Fruit fly (Drosophila melanogaster): ENCODE results near the gene CG33170.

Gene CG33170

dm6 chr3L:22843094-22843493, 21.3 kb upstream of the CG33170 start (continued):
- peak; percentile 77 for TF ChIP-seq bbx (GFP tag; IDR thresholded peaks at IDR 0.05; ENCODE audit: partially characterized antibody)
- TF ChIP-seq unc-4 (GFP tag; IDR thresholded peaks at IDR 0.05; ENCODE audit: partially characterized antibody): peak; percentile 13; the same call in 1 of the 2 replicates
- no peak for TF ChIP-seq exex (tag; optimal IDR thresholded peaks at IDR 0.05)
- no peak for TF ChIP-seq fd3F (GFP tag; optimal IDR thresholded peaks at IDR 0.05)
- TF ChIP-seq CG10959 (GFP tag; IDR thresholded peaks at IDR 0.05): no peak
- no peak for TF ChIP-seq twi (tag; optimal IDR thresholded peaks at IDR 0.05)
- TF ChIP-seq Elba2 (GFP tag; optimal IDR thresholded peaks at IDR 0.05): no peak
- peak; percentile 70 for TF ChIP-seq CG34224 (GFP tag; IDR thresholded peaks at IDR 0.05; ENCODE audit: partially characterized antibody)
- TF ChIP-seq CG14965 (GFP tag; optimal IDR thresholded peaks at IDR 0.05; ENCODE audit: borderline replicate concordance): no peak
- peak; percentile 87 for TF ChIP-seq Opbp (GFP tag; IDR thresholded peaks at IDR 0.05; ENCODE audit: partially characterized antibody)
- TF ChIP-seq Stat92E (GFP tag; optimal IDR thresholded peaks at IDR 0.05): no peak
- TF ChIP-seq Bgb (GFP tag; IDR thresholded peaks at IDR 0.05; ENCODE audit: partially characterized antibody): peak; percentile 80
- TF ChIP-seq CG9797 (GFP tag; optimal IDR thresholded peaks at IDR 0.05): no peak
- no peak for TF ChIP-seq HmgZ (tag; optimal IDR thresholded peaks at IDR 0.05)
- TF ChIP-seq Meics (GFP tag; optimal IDR thresholded peaks at IDR 0.05): no peak
- no peak for TF ChIP-seq CG10321 (GFP tag; IDR thresholded peaks at IDR 0.05)
- no peak for TF ChIP-seq tap (tag; optimal IDR thresholded peaks at IDR 0.05)
- no peak for TF ChIP-seq CG1233 (GFP tag; optimal IDR thresholded peaks at IDR 0.05)
- no peak for TF ChIP-seq CG5953 (GFP tag; IDR thresholded peaks at IDR 0.05)
- TF ChIP-seq HHEX (GFP tag; optimal IDR thresholded peaks at IDR 0.05): no peak
- TF ChIP-seq crol (GFP tag; IDR thresholded peaks at IDR 0.05): no peak
- no peak for TF ChIP-seq Usf (GFP tag; optimal IDR thresholded peaks at IDR 0.05)
- TF ChIP-seq Dll (GFP tag; IDR thresholded peaks at IDR 0.05; ENCODE audit: partially characterized antibody): 0 out of 4 replicates have a peak, but pooled peaks have one; percentile 36
- TF ChIP-seq row (GFP tag; IDR thresholded peaks at IDR 0.05): no peak
- TF ChIP-seq CG13624 (GFP tag; optimal IDR thresholded peaks at IDR 0.05): no peak
- TF ChIP-seq slbo (GFP tag; IDR thresholded peaks at IDR 0.05): no peak
- TF ChIP-seq CG13424 (tag; optimal IDR thresholded peaks at IDR 0.05): no peak
- peak; percentile 62; the same call in 2 of the 3 replicates for TF ChIP-seq knrl (GFP tag; IDR thresholded peaks at IDR 0.05; ENCODE audit: partially characterized antibody)
- no peak for TF ChIP-seq CG2875 (GFP tag; optimal IDR thresholded peaks at IDR 0.05)
- TF ChIP-seq Doc3 (GFP tag; IDR thresholded peaks at IDR 0.05; ENCODE audit: partially characterized antibody): no peak
- peak; percentile 69 for TF ChIP-seq tna (GFP tag; IDR thresholded peaks at IDR 0.05; ENCODE audit: partially characterized antibody)
- no peak for TF ChIP-seq CG2120 (GFP tag; optimal IDR thresholded peaks at IDR 0.05)
- TF ChIP-seq CG6254 (GFP tag; optimal IDR thresholded peaks at IDR 0.05): peak; percentile 39
- no peak for TF ChIP-seq cg (GFP tag; optimal IDR thresholded peaks at IDR 0.05)
- no peak for TF ChIP-seq Spps (tag; optimal IDR thresholded peaks at IDR 0.05)
- no peak for TF ChIP-seq Aef1 (GFP tag; IDR thresholded peaks at IDR 0.05)
- no peak for TF ChIP-seq disco-r (GFP tag; optimal IDR thresholded peaks at IDR 0.05)
- peak; percentile 82 for TF ChIP-seq mld (GFP tag; IDR thresholded peaks at IDR 0.05; ENCODE audit: partially characterized antibody)
- TF ChIP-seq CG17328 (GFP tag; IDR thresholded peaks at IDR 0.05): no peak
- TF ChIP-seq peb (GFP tag; IDR thresholded peaks at IDR 0.05): no peak
- TF ChIP-seq CG8359 (GFP tag; optimal IDR thresholded peaks at IDR 0.05; ENCODE audit: borderline replicate concordance): no peak
- TF ChIP-seq luna (GFP tag; optimal IDR thresholded peaks at IDR 0.05): no peak
- no peak for TF ChIP-seq Lhr (GFP tag; optimal IDR thresholded peaks at IDR 0.05)
- no peak for TF ChIP-seq Hand (GFP tag; optimal IDR thresholded peaks at IDR 0.05)
- TF ChIP-seq danr (GFP tag; IDR thresholded peaks at IDR 0.05): 0 out of 2 replicates have a peak, but pooled peaks have one; percentile 17
- no peak for TF ChIP-seq fd64A (GFP tag; optimal IDR thresholded peaks at IDR 0.05)
- TF ChIP-seq slou (GFP tag; optimal IDR thresholded peaks at IDR 0.05): no peak
- peak; percentile 23 for TF ChIP-seq hkb (optimal IDR thresholded peaks at IDR 0.05)
- no peak for TF ChIP-seq hkb (GFP tag; IDR thresholded peaks at IDR 0.05)
- TF ChIP-seq CG10267 (tag; optimal IDR thresholded peaks at IDR 0.05): no peak

All from whole organism, embryonic.